Worm (Caenorhabditis elegans): Measurements from ENCODE around the gene fbxa-115.
A peak's percentile ranks its signal among the peaks of the same experiment; 100 is the strongest.

- no peak for TF ChIP-seq lin-13 (tag; optimal IDR thresholded peaks at IDR 0.05)
- no peak for TF ChIP-seq snpc-4 (tag; optimal IDR thresholded peaks at IDR 0.05)
- no peak for TF ChIP-seq mab-5 (tag; optimal IDR thresholded peaks at IDR 0.05)
- TF ChIP-seq elt-1 (tag; optimal IDR thresholded peaks at IDR 0.05; ENCODE audit: borderline replicate concordance, insufficient read depth) = peak; percentile 14
- no peak for TF ChIP-seq nhr-237 (tag; optimal IDR thresholded peaks at IDR 0.05)
- TF ChIP-seq lsy-2 (tag; optimal IDR thresholded peaks at IDR 0.05) = no peak
- no peak for TF ChIP-seq mls-2 (tag; optimal IDR thresholded peaks at IDR 0.05)
- TF ChIP-seq ham-2 (GFP tag; optimal IDR thresholded peaks at IDR 0.05) = no peak
Measured at ce11 chrV:20195451-20196036, 3.6 kb upstream of the fbxa-115 start, which contains the start of the genes srh-217 and Y113G7B.28.

Data from whole organism, mixed stage, embryonic.